Worm (Caenorhabditis elegans) whole organism, L4 larva: Measurements from ENCODE around the gene ptr-13.

Source experiments
- D1046.2 ChIP-seq: fragments of 200-800 bp; sonication (Bioruptor generic); IDR thresholded peaks from 2 replicates; pipeline ENCODE4 v1.3.6; 2022; ENCODE audit warnings: missing genetic modification characterization, missing compliant biosample characterization
- ama-1 ChIP-seq: fragments of 150-350 bp; optimal IDR thresholded peaks from 2 replicates; lab custom pipeline; 2014; ENCODE audit warnings: inconsistent platforms, mixed read lengths
- fos-1 ChIP-seq: fragments of 150-350 bp; optimal IDR thresholded peaks from 2 replicates; lab custom pipeline; 2014; ENCODE audit warnings: missing biosample characterization, missing genetic modification characterization
- nhr-25 ChIP-seq: sonication (generic microtip); optimal IDR thresholded peaks from 2 replicates; lab custom pipeline; 2017; ENCODE audit warnings: missing genetic modification characterization, mild to moderate bottlenecking, missing compliant biosample characterization, antibody characterized with exemption, moderate library complexity, borderline replicate concordance; ENCODE audit not compliant: insufficient read depth
- spr-3 ChIP-seq: fragments of 200-800 bp; sonication (Bioruptor generic); optimal IDR thresholded peaks from 2 replicates; lab custom pipeline; 2018; ENCODE audit warnings: mild to moderate bottlenecking, missing genetic modification characterization, missing compliant biosample characterization
- unc-39 ChIP-seq: sonication (generic microtip); optimal IDR thresholded peaks from 2 replicates; lab custom pipeline; 2017; ENCODE audit warnings: missing biosample characterization, missing genetic modification characterization
- zag-1 ChIP-seq: fragments of 150-350 bp; optimal IDR thresholded peaks from 2 replicates; lab custom pipeline; 2014; ENCODE audit warnings: missing biosample characterization, missing genetic modification characterization

- TF ChIP-seq zag-1 (tag; lab: Kevin White, UChicago) = no peak
- TF ChIP-seq nhr-25 (tag; lab: Kevin White, UChicago) = no peak
- TF ChIP-seq ama-1 (lab: Kevin White, UChicago) = no peak
- no peak for TF ChIP-seq fos-1 (tag; lab: Kevin White, UChicago)
- no peak for TF ChIP-seq unc-39 (tag; lab: Kevin White, UChicago)
- TF ChIP-seq spr-3 (GFP tag; lab: Kevin White, UChicago) = no peak
- no peak for TF ChIP-seq D1046.2
These were observed 16.5 kb upstream of the ptr-13 start for ce11 chrII:11178737-11179136.
